Worm (Caenorhabditis elegans) whole organism, L2 larva: Measurements from ENCODE around the gene srh-99.

ENCODE experiments used
- F13H6.1 ChIP-seq: sonication (generic microtip); optimal IDR thresholded peaks from 2 replicates; lab custom pipeline; 2016; ENCODE audit warnings: missing genetic modification characterization, missing compliant biosample characterization
- R02D3.7 ChIP-seq: fragments of 150-350 bp; optimal IDR thresholded peaks from 2 replicates; lab custom pipeline; 2014; ENCODE audit warnings: missing biosample characterization, missing genetic modification characterization
- Y55F3AM.14 ChIP-seq: fragments of 200-800 bp; sonication (Bioruptor generic); optimal IDR thresholded peaks from 2 replicates; lab custom pipeline; 2018; ENCODE audit warnings: mild to moderate bottlenecking, missing genetic modification characterization, missing compliant biosample characterization
- alr-1 ChIP-seq: fragments of 150-350 bp; optimal IDR thresholded peaks from 2 replicates; lab custom pipeline; 2014; ENCODE audit warnings: missing biosample characterization, missing genetic modification characterization
- ama-1 ChIP-seq: fragments of 150-350 bp; optimal IDR thresholded peaks from 2 replicates; lab custom pipeline; 2018; ENCODE audit warnings: inconsistent platforms
- blmp-1 ChIP-seq: sonication (generic microtip); optimal IDR thresholded peaks from 2 replicates; lab custom pipeline; 2017; ENCODE audit warnings: missing genetic modification characterization, mild to moderate bottlenecking, missing compliant biosample characterization, antibody characterized with exemption, moderate library complexity; ENCODE audit not compliant: insufficient read depth
- ceh-16 ChIP-seq: fragments of 150-350 bp; optimal IDR thresholded peaks from 2 replicates; lab custom pipeline; 2014; ENCODE audit warnings: missing biosample characterization, missing genetic modification characterization
- ceh-82 ChIP-seq: fragments of 150-350 bp; optimal IDR thresholded peaks from 2 replicates; lab custom pipeline; 2014; ENCODE audit warnings: missing biosample characterization, missing genetic modification characterization
- crh-2 ChIP-seq: sonication (generic microtip); optimal IDR thresholded peaks from 2 replicates; lab custom pipeline; 2017; ENCODE audit warnings: missing biosample characterization, missing genetic modification characterization
- dmd-4 ChIP-seq: sonication (generic microtip); optimal IDR thresholded peaks from 2 replicates; lab custom pipeline; 2017; ENCODE audit warnings: missing biosample characterization, missing genetic modification characterization
- egl-27 ChIP-seq: sonication (generic microtip); optimal IDR thresholded peaks from 3 replicates; lab custom pipeline; 2017; ENCODE audit warnings: missing biosample characterization, missing genetic modification reagents, missing genetic modification characterization
- elt-1 ChIP-seq: fragments of 150-350 bp; optimal IDR thresholded peaks from 2 replicates; lab custom pipeline; 2014; ENCODE audit warnings: missing biosample characterization, missing genetic modification characterization
- gmeb-1 ChIP-seq: fragments of 150-350 bp; optimal IDR thresholded peaks from 2 replicates; lab custom pipeline; 2014; ENCODE audit warnings: missing biosample characterization, missing genetic modification characterization
- lin-39 ChIP-seq: fragments of 150-350 bp; optimal IDR thresholded peaks from 2 replicates; lab custom pipeline; 2014; ENCODE audit warnings: missing biosample characterization, missing genetic modification reagents, missing genetic modification characterization
- lsy-2 ChIP-seq, 2 experiments: fragments of 150-350 bp in 1 of 2; sonication (generic microtip) in 1 of 2; optimal IDR thresholded peaks; 2 replicates each; lab custom pipeline; 2014 to 2017; ENCODE audit warnings: missing biosample characterization in 2 of 2, missing genetic modification characterization in 2 of 2
- mab-5 ChIP-seq: fragments of 150-350 bp; optimal IDR thresholded peaks from 2 replicates; lab custom pipeline; 2014; ENCODE audit warnings: missing biosample characterization, missing genetic modification characterization
- mbf-1 ChIP-seq: sonication (generic microtip); optimal IDR thresholded peaks from 2 replicates; lab custom pipeline; 2017; ENCODE audit warnings: missing biosample characterization, missing genetic modification characterization
- nhr-12 ChIP-seq: fragments of 150-350 bp; optimal IDR thresholded peaks from 2 replicates; lab custom pipeline; 2014; ENCODE audit warnings: missing biosample characterization, missing genetic modification characterization
- nhr-129 ChIP-seq: fragments of 150-350 bp; optimal IDR thresholded peaks from 2 replicates; lab custom pipeline; 2014; ENCODE audit warnings: missing biosample characterization, missing genetic modification characterization
- nhr-237 ChIP-seq: fragments of 150-350 bp; optimal IDR thresholded peaks from 2 replicates; lab custom pipeline; 2014; ENCODE audit warnings: missing biosample characterization, missing genetic modification characterization
- nhr-25 ChIP-seq: fragments of 150-350 bp; sonication (generic microtip); optimal IDR thresholded peaks from 3 replicates; lab custom pipeline; 2014; ENCODE audit warnings: missing biosample characterization, missing genetic modification characterization
- nhr-6 ChIP-seq: fragments of 150-350 bp; optimal IDR thresholded peaks from 2 replicates; lab custom pipeline; 2014; ENCODE audit warnings: missing biosample characterization, missing genetic modification characterization
- nhr-77 ChIP-seq: fragments of 150-350 bp; optimal IDR thresholded peaks from 2 replicates; lab custom pipeline; 2014; ENCODE audit warnings: missing biosample characterization, missing genetic modification characterization
- peb-1 ChIP-seq: fragments of 150-350 bp; optimal IDR thresholded peaks from 2 replicates; lab custom pipeline; 2014; ENCODE audit warnings: missing biosample characterization, missing genetic modification characterization
- sem-4 ChIP-seq: fragments of 150-350 bp; optimal IDR thresholded peaks from 2 replicates; lab custom pipeline; 2014; ENCODE audit warnings: missing biosample characterization, missing genetic modification reagents, missing genetic modification characterization
- skn-1 ChIP-seq: sonication (generic microtip); optimal IDR thresholded peaks from 2 replicates; lab custom pipeline; 2017; ENCODE audit warnings: missing biosample characterization, missing genetic modification characterization
- sma-9 ChIP-seq, 2 experiments: fragments of 150-350 bp in 1 of 2; sonication (generic microtip) in 1 of 2; optimal IDR thresholded peaks; 2 replicates each; lab custom pipeline; 2014 to 2016; ENCODE audit warnings: missing genetic modification characterization in 2 of 2, mild to moderate bottlenecking in 1 of 2, missing biosample characterization in 1 of 2, missing compliant biosample characterization in 1 of 2, missing genetic modification reagents in 1 of 2, moderate library complexity in 1 of 2
- snpc-4 ChIP-seq: fragments of 150-350 bp; optimal IDR thresholded peaks from 2 replicates; lab custom pipeline; 2014; ENCODE audit warnings: missing biosample characterization, missing genetic modification characterization
- unc-39 ChIP-seq: fragments of 150-350 bp; optimal IDR thresholded peaks from 2 replicates; lab custom pipeline; 2014; ENCODE audit warnings: missing biosample characterization, missing genetic modification characterization
- unc-55 ChIP-seq: fragments of 150-350 bp; sonication (generic microtip); optimal IDR thresholded peaks from 3 replicates; lab custom pipeline; 2014; ENCODE audit warnings: missing biosample characterization, missing genetic modification reagents, missing genetic modification characterization
- zag-1 ChIP-seq: fragments of 150-350 bp; optimal IDR thresholded peaks from 2 replicates; lab custom pipeline; 2014; ENCODE audit warnings: missing biosample characterization, missing genetic modification characterization
- ztf-1 ChIP-seq: fragments of 200-800 bp; sonication (Bioruptor generic); conservative IDR thresholded peaks from 2 replicates; pipeline ENCODE4 v1.3.6; 2022; ENCODE audit warnings: missing genetic modification characterization, missing compliant biosample characterization
- ztf-11 ChIP-seq: sonication (generic microtip); optimal IDR thresholded peaks from 2 replicates; lab custom pipeline; 2017; ENCODE audit warnings: missing biosample characterization, missing genetic modification characterization
- ztf-4 ChIP-seq: fragments of 150-350 bp; optimal IDR thresholded peaks from 2 replicates; lab custom pipeline; 2014; ENCODE audit warnings: missing biosample characterization, missing genetic modification characterization

srh-99 gene

DNA sequence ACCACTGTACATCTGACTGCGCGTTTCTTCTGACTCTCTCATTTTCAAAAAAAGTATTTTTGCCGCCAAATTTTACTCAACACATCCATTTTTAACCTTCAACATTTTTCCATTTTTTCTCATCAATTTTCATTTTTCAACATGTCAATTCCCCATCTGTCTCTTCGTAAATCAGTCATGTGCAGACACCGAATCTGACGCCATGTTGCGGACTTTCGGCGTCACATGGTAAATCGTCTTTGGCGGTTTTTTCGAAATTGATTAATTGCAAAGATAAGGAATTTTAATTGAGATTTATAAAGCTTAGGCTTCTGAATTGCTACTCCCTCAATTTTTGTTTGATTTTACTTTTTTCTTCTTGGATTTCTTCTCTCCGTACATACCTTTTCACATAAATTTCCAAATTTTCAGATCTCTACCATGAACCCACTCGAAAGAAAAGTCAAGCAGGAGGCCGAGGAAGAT is 33.6 kb downstream of the srh-99 start, which contains the start of gene F19B10.1 (continued):
- TF ChIP-seq nhr-6 (no peak), ceh-16 (tag; lab: Kevin White, UChicago) (no peak), elt-1 (tag; lab: Kevin White, UChicago) (no peak), nhr-12 (tag; lab: Kevin White, UChicago) (no peak), lin-39 (tag; lab: Kevin White, UChicago) (no peak), crh-2 (tag; lab: Kevin White, UChicago) (peak; percentile 72), zag-1 (no peak), nhr-237 (no peak), skn-1 (no peak), gmeb-1 (tag; lab: Kevin White, UChicago) (peak; percentile 91), nhr-77 (tag; lab: Kevin White, UChicago) (no peak), ztf-4 (no peak), F13H6.1 (tag; lab: Kevin White, UChicago) (no peak), ztf-11 (tag; lab: Kevin White, UChicago) (no peak), Y55F3AM.14 (GFP tag; lab: Kevin White, UChicago) (no peak), sma-9 (GFP tag; optimal IDR thresholded peaks at IDR 0.05; lab: Kevin White, UChicago) (peak; percentile 80), sma-9 (tag; optimal IDR thresholded peaks at IDR 0.05; lab: Kevin White, UChicago) (no peak)

DNA sequence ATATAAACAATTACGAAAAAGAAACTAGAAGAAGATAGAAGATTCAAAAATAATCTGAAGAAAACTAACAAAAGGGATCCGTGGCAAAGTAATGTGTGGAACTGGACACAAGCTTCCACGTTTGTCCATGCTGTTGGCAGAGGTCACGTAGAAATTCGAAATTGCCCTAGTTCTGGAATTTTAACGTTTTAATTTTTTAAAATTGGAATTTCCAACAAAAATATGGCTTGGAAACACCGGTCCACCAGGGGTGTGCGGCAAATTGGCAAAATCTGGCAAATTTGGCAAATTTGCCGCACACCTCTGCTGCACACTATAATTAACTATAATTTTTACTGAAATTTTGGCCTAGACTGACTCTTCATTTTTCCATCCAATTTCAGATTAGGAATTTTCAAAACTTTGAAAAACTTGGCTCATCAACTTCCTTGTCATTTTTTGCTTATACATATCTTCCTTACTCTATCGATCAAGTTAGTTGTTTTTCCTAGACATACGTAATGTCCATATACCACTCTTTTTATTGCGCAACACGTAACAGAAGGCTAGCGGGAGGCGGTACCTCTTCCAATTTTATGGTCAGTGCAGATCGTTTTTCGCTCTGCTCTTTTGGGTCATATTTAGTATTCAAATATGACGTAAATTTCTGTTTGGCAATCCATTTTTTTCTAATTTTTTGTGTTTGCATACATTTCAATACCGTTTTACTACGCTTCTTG is 34.8 kb downstream of the srh-99 start, which contains the start of gene F19B10.10:
F19B10.10 (minus strand) TSS at position 51 of the 719 bp plus-strand sequence.
- TF ChIP-seq blmp-1 (tag; lab: Kevin White, UChicago) = no peak
- TF ChIP-seq unc-39 (tag; lab: Kevin White, UChicago) = no peak
- TF ChIP-seq ama-1 (lab: Kevin White, UChicago) = no peak
- TF ChIP-seq mab-5 (tag; lab: Kevin White, UChicago) = no peak
- TF ChIP-seq zag-1 = no peak
- no peak for TF ChIP-seq mbf-1
- TF ChIP-seq snpc-4 (tag; lab: Kevin White, UChicago) = no peak
- TF ChIP-seq ztf-11 (tag; lab: Kevin White, UChicago) = no peak
- no peak for TF ChIP-seq egl-27 (tag; lab: Kevin White, UChicago)
- TF ChIP-seq alr-1 (tag; lab: Kevin White, UChicago) = no peak
- TF ChIP-seq nhr-25 (tag; lab: Kevin White, UChicago) = no peak
- TF ChIP-seq lsy-2 (tag; optimal IDR thresholded peaks at IDR 0.05; lab: Kevin White, UChicago) = no peak
- no peak for TF ChIP-seq nhr-12 (tag; lab: Kevin White, UChicago)
- TF ChIP-seq R02D3.7 (tag; lab: Kevin White, UChicago) = no peak
- no peak for TF ChIP-seq sem-4

DNA sequence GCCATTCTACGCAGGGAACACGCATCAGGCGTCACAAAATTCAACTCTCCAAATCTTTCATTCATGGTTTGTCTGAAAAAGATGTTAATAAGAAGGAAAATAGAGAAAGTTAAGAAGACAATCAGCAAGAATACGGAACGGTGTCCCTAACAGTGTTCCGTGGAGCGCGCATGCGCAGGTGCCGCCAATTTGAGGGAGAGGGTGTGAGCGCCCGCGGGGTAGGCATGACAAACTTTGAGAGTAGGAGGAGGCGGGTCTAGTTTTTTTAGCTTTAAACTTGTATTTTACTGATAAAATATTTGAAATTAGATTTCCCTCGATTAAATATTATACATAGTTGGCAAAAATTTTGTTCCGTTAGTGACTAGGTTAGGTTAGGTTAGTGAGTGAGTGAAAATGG is 36.0 kb downstream of the srh-99 start:
- TF ChIP-seq ztf-11 (tag; lab: Kevin White, UChicago) (no peak), lsy-2 (tag; optimal IDR thresholded peaks at IDR 0.05; lab: Kevin White, UChicago) (no peak), ceh-16 (tag; lab: Kevin White, UChicago) (no peak), R02D3.7 (tag; lab: Kevin White, UChicago) (no peak), zag-1 (no peak), nhr-25 (tag; lab: Kevin White, UChicago) (no peak), nhr-237 (no peak), peb-1 (tag; lab: Kevin White, UChicago) (no peak), sma-9 (GFP tag; optimal IDR thresholded peaks at IDR 0.05; lab: Kevin White, UChicago) (no peak), sma-9 (tag; optimal IDR thresholded peaks at IDR 0.05; lab: Kevin White, UChicago) (no peak), nhr-129 (tag; lab: Kevin White, UChicago) (no peak), ztf-1 (GFP tag; lab: Robert Waterston, UW) (no peak), snpc-4 (tag; lab: Kevin White, UChicago) (no peak), Y55F3AM.14 (GFP tag; lab: Kevin White, UChicago) (no peak), unc-39 (tag; lab: Kevin White, UChicago) (no peak), dmd-4 (no peak), unc-55 (GFP tag; lab: Kevin White, UChicago) (no peak), mab-5 (tag; lab: Kevin White, UChicago) (no peak), egl-27 (tag; lab: Kevin White, UChicago) (no peak), ceh-82 (tag; lab: Kevin White, UChicago) (no peak)

DNA sequence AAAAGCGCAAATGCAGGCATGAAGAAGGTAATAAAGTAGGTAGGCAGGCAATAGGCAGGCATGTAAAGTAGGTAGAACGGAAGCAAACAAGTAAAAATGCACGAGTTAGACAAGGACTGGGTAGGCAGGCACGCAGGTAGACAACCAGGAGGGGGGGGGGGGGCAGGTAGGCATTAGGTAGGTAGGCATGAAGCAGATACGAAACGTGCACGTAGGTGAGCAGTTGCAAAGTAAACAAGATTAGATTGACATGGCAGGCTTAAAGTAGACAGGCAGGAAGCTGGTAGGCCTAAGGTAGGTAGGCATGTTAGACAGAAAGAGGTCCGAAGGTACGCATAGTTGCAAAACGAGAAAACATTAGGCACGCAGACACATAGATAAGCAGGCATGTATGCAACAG is 37.4 kb downstream of the srh-99 start:
- TF ChIP-seq mbf-1 = no peak
- no peak for TF ChIP-seq nhr-129 (tag; lab: Kevin White, UChicago)
